Fruit fly (Drosophila melanogaster): ENCODE results near the gene CG13760.

Gene CG13760

dm6 chrX:2588415-2589411 lies 3.2 kb upstream of the CG13760 start, which contains the start of gene egh (continued):
- TF ChIP-seq CG6791 (GFP tag; IDR thresholded peaks at IDR 0.05; ENCODE audit: partially characterized antibody) (no peak), lab (GFP tag; optimal IDR thresholded peaks at IDR 0.05) (peak; percentile 57), chinmo (GFP tag; IDR thresholded peaks at IDR 0.05; ENCODE audit: partially characterized antibody) (0 out of 4 replicates have a peak, but pooled peaks have one; percentile 43), tap (tag; optimal IDR thresholded peaks at IDR 0.05) (no peak), bsh (GFP tag; optimal IDR thresholded peaks at IDR 0.05) (peak in 1 of 2 experiments; percentile 46), Ssrp (tag; optimal IDR thresholded peaks at IDR 0.05) (no peak), ranshi (GFP tag; IDR thresholded peaks at IDR 0.05) (0 out of 2 replicates have a peak, but pooled peaks have one; percentile 8), CG12769 (tag; optimal IDR thresholded peaks at IDR 0.05) (no peak), Med (GFP tag) (peak; percentile 82), ab (GFP tag; optimal IDR thresholded peaks at IDR 0.05) (no peak), CG3407 (GFP tag; optimal IDR thresholded peaks at IDR 0.05) (no peak), CG11695 (GFP tag; IDR thresholded peaks at IDR 0.05) (0 out of 3 replicates have a peak, but pooled peaks have one; percentile 15), grn (GFP tag; optimal IDR thresholded peaks at IDR 0.05) (no peak), CG17328 (GFP tag; IDR thresholded peaks at IDR 0.05) (peak; percentile 54), CG10431 (GFP tag; optimal IDR thresholded peaks at IDR 0.05) (no peak), cad (GFP tag; optimal IDR thresholded peaks at IDR 0.05) (no peak), CG6272 (GFP tag; IDR thresholded peaks at IDR 0.05) (no peak), ssp (GFP tag; IDR thresholded peaks at IDR 0.05) (0 out of 2 replicates have a peak, but pooled peaks have one; percentile 9), nerfin-1 (tag; optimal IDR thresholded peaks at IDR 0.05) (no peak), CG10979 (tag; optimal IDR thresholded peaks at IDR 0.05) (no peak), CG42726 (GFP tag; IDR thresholded peaks at IDR 0.05; ENCODE audit: partially characterized antibody) (no peak), CG7987 (GFP tag; optimal IDR thresholded peaks at IDR 0.05) (no peak), CG13775 (GFP tag; optimal IDR thresholded peaks at IDR 0.05) (peak; percentile 51), CG14710 (tag; optimal IDR thresholded peaks at IDR 0.05) (peak; percentile 74), Oli (tag; optimal IDR thresholded peaks at IDR 0.05) (no peak), NfI (GFP tag; optimal IDR thresholded peaks at IDR 0.05) (no peak), Hmx (GFP tag; optimal IDR thresholded peaks at IDR 0.05) (no peak), Atf3 (GFP tag; optimal IDR thresholded peaks at IDR 0.05) (no peak), yki (optimal IDR thresholded peaks at IDR 0.05) (no peak), CG30403 (GFP tag; optimal IDR thresholded peaks at IDR 0.05) (peak; percentile 22), CG10209 (GFP tag; optimal IDR thresholded peaks at IDR 0.05) (no peak), ci (GFP tag; IDR thresholded peaks at IDR 0.05) (no peak), Doc2 (GFP tag; IDR thresholded peaks at IDR 0.05) (no peak), odd (GFP tag; optimal IDR thresholded peaks at IDR 0.05) (no peak), Dbx (GFP tag; IDR thresholded peaks at IDR 0.05) (0 out of 3 replicates have a peak, but pooled peaks have one; percentile 46), Adf1 (GFP tag; IDR thresholded peaks at IDR 0.05) (peak; percentile 35; the same call in 1 of the 2 replicates), jumu (GFP tag; optimal IDR thresholded peaks at IDR 0.05) (peak; percentile 34), CG32532 (GFP tag; IDR thresholded peaks at IDR 0.05) (peak; percentile 25; the same call in 1 of the 2 replicates), CG30431 (GFP tag; optimal IDR thresholded peaks at IDR 0.05) (no peak), CG17802 (tag; optimal IDR thresholded peaks at IDR 0.05) (peak; percentile 6), Eip74EF (GFP tag; optimal IDR thresholded peaks at IDR 0.05) (no peak), br (optimal IDR thresholded peaks at IDR 0.05) (no peak), pita (GFP tag; optimal IDR thresholded peaks at IDR 0.05) (no peak), CG4328 (GFP tag; optimal IDR thresholded peaks at IDR 0.05) (no peak), CG12155 (GFP tag; optimal IDR thresholded peaks at IDR 0.05) (no peak), Lim3 (GFP tag; IDR thresholded peaks at IDR 0.05) (no peak), D19A (tag; optimal IDR thresholded peaks at IDR 0.05) (peak; percentile 32), CG9609 (GFP tag; optimal IDR thresholded peaks at IDR 0.05) (no peak)

Data from whole organism, embryonic.